Fruit fly (Drosophila melanogaster) whole organism, wandering third instar larva: ENCODE measurements around the gene CG14535.
A peak's percentile ranks its signal among the peaks of the same experiment; 100 is the strongest.

Experiments
- Abd-B ChIP-seq: fragments of >200 bp; optimal IDR thresholded peaks from 2 replicates; lab custom pipeline; 2017; ENCODE audit warnings: missing biosample characterization, missing genetic modification characterization
- CG32264 ChIP-seq: fragments of 200-800 bp; sonication (Bioruptor generic); optimal IDR thresholded peaks from 2 replicates; lab custom pipeline; 2016; ENCODE audit warnings: missing biosample characterization, missing genetic modification characterization
- CG9705 ChIP-seq: fragments of 200-800 bp; sonication (Bioruptor generic); optimal IDR thresholded peaks from 2 replicates; lab custom pipeline; 2018; ENCODE audit warnings: missing biosample characterization, mild to moderate bottlenecking, missing genetic modification characterization
- CrebA ChIP-seq: fragments of 200-800 bp; sonication (Bioruptor generic); optimal IDR thresholded peaks from 2 replicates; lab custom pipeline; 2016; ENCODE audit warnings: missing biosample characterization, mild to moderate bottlenecking, missing genetic modification characterization, borderline replicate concordance
- Dfd ChIP-seq: fragments of >200 bp; optimal IDR thresholded peaks from 2 replicates; lab custom pipeline; 2017; ENCODE audit warnings: missing biosample characterization, missing genetic modification characterization
- Dif ChIP-seq: fragments of 200-275, 200-300 bp; sonication (Bioruptor generic); optimal IDR thresholded peaks from 2 replicates; lab custom pipeline; 2018; ENCODE audit warnings: missing biosample characterization, missing genetic modification characterization; ENCODE audit not compliant: partially characterized antibody
- GATAd ChIP-seq: sonication (Bioruptor generic); optimal IDR thresholded peaks from 2 replicates; lab custom pipeline; 2016; ENCODE audit warnings: missing biosample characterization, missing genetic modification characterization
- HLH106 ChIP-seq: fragments of 200-800 bp; optimal IDR thresholded peaks from 3 replicates; lab custom pipeline; 2019; ENCODE audit warnings: missing biosample characterization, mild to moderate bottlenecking, missing genetic modification characterization, moderate library complexity
- Hnf4 ChIP-seq: fragments of 200-800 bp; sonication (Bioruptor generic); optimal IDR thresholded peaks from 2 replicates; lab custom pipeline; 2016; ENCODE audit warnings: missing biosample characterization, mild to moderate bottlenecking, missing genetic modification characterization
- Hr83 ChIP-seq: fragments of 200-300 bp; sonication (Bioruptor generic); optimal IDR thresholded peaks from 2 replicates; lab custom pipeline; 2016; ENCODE audit warnings: missing biosample characterization, mild to moderate bottlenecking, missing genetic modification characterization, moderate library complexity; ENCODE audit not compliant: poor library complexity, severe bottlenecking
- Jra ChIP-seq: sonication (Bioruptor generic); optimal IDR thresholded peaks from 2 replicates; lab custom pipeline; 2016; ENCODE audit warnings: missing biosample characterization, missing genetic modification characterization
- Mio ChIP-seq: sonication (Bioruptor generic); optimal IDR thresholded peaks from 2 replicates; lab custom pipeline; 2016; ENCODE audit warnings: missing biosample characterization, missing genetic modification characterization
- Myc ChIP-seq: fragments of >200 bp; optimal IDR thresholded peaks from 2 replicates; lab custom pipeline; 2017
- N ChIP-seq: fragments of >200 bp; optimal IDR thresholded peaks from 2 replicates; lab custom pipeline; 2018; ENCODE audit warnings: missing biosample characterization, missing external identifiers, missing genetic modification characterization
- OdsH ChIP-seq: fragments of 200-800 bp; sonication (Bioruptor generic); optimal IDR thresholded peaks from 2 replicates; lab custom pipeline; 2016; ENCODE audit warnings: missing biosample characterization, mild to moderate bottlenecking, missing genetic modification characterization
- Rel ChIP-seq, 2 experiments: fragments of 200-800 bp; sonication (Bioruptor generic) in 1 of 2; optimal IDR thresholded peaks; 2 replicates in 1 of 2; 3 replicates in 1 of 2; lab custom pipeline; 2016 to 2019; ENCODE audit warnings: mild to moderate bottlenecking in 2 of 2, missing biosample characterization in 2 of 2, missing genetic modification characterization in 2 of 2, moderate library complexity in 1 of 2
- Sp1 ChIP-seq: fragments of 200-800 bp; sonication (Bioruptor generic); optimal IDR thresholded peaks from 3 replicates; lab custom pipeline; 2019; ENCODE audit warnings: missing biosample characterization, mild to moderate bottlenecking, missing genetic modification characterization, moderate library complexity
- Vsx2 ChIP-seq: fragments of 200-300, 225-300 bp; sonication (Bioruptor generic); optimal IDR thresholded peaks from 2 replicates; lab custom pipeline; 2018; ENCODE audit warnings: missing biosample characterization, missing genetic modification characterization; ENCODE audit not compliant: partially characterized antibody
- br ChIP-seq: fragments of 200-800 bp; sonication (Bioruptor generic); optimal IDR thresholded peaks from 2 replicates; lab custom pipeline; 2016; ENCODE audit warnings: missing biosample characterization, missing genetic modification characterization
- brk ChIP-seq: fragments of 200-800 bp; sonication (Bioruptor generic); optimal IDR thresholded peaks from 2 replicates; lab custom pipeline; 2016; ENCODE audit warnings: missing biosample characterization, mild to moderate bottlenecking, missing genetic modification characterization
- dl ChIP-seq, 2 experiments: fragments of 175-275, 200-275 bp in 1 of 2; fragments of 200-275 bp in 1 of 2; sonication (Bioruptor generic); optimal IDR thresholded peaks; lab custom pipeline; 2018; ENCODE audit warnings: mild to moderate bottlenecking in 2 of 2, missing biosample characterization in 2 of 2, missing genetic modification characterization in 2 of 2, moderate library complexity in 2 of 2; ENCODE audit not compliant: partially characterized antibody in 2 of 2, insufficient read depth in 1 of 2
- dmrt93B ChIP-seq: fragments of 200-800 bp; sonication (Bioruptor generic); optimal IDR thresholded peaks from 2 replicates; lab custom pipeline; 2018; ENCODE audit warnings: missing biosample characterization, mild to moderate bottlenecking, missing genetic modification characterization
- dsf ChIP-seq: sonication (Bioruptor generic); optimal IDR thresholded peaks from 2 replicates; lab custom pipeline; 2016; ENCODE audit warnings: missing biosample characterization, missing genetic modification characterization, borderline replicate concordance
- ey ChIP-seq: fragments of 200-800 bp; sonication (Bioruptor generic); optimal IDR thresholded peaks from 2 replicates; lab custom pipeline; 2016; ENCODE audit warnings: missing biosample characterization, missing genetic modification characterization
- foxo ChIP-seq, 2 experiments: fragments of 200-800 bp; sonication (Bioruptor generic); optimal IDR thresholded peaks; 2 replicates in 1 of 2; 3 replicates in 1 of 2; lab custom pipeline; 2016 to 2017; ENCODE audit warnings: missing biosample characterization in 2 of 2, missing genetic modification characterization in 2 of 2
- fru ChIP-seq: fragments of 200-800 bp; sonication (Bioruptor generic); optimal IDR thresholded peaks from 3 replicates; lab custom pipeline; 2016; ENCODE audit warnings: missing biosample characterization, mild to moderate bottlenecking, missing genetic modification characterization
- h ChIP-seq: fragments of 200-800 bp; sonication (Bioruptor generic); optimal IDR thresholded peaks from 3 replicates; lab custom pipeline; 2016; ENCODE audit warnings: missing biosample characterization, mild to moderate bottlenecking, missing genetic modification characterization
- jim ChIP-seq: fragments of 175-275, 200-325 bp; sonication (Bioruptor generic); optimal IDR thresholded peaks from 2 replicates; lab custom pipeline; 2016; ENCODE audit warnings: missing biosample characterization, mild to moderate bottlenecking, missing genetic modification characterization
- lola ChIP-seq: fragments of >200 bp; optimal IDR thresholded peaks from 2 replicates; lab custom pipeline; 2017; ENCODE audit warnings: missing biosample characterization, missing genetic modification characterization
- pan ChIP-seq: fragments of >200 bp; optimal IDR thresholded peaks from 2 replicates; lab custom pipeline; 2017
- psq ChIP-seq: fragments of 200-800 bp; sonication (Bioruptor generic); optimal IDR thresholded peaks from 3 replicates; lab custom pipeline; 2017; ENCODE audit warnings: missing biosample characterization, mild to moderate bottlenecking, missing genetic modification characterization, moderate library complexity
- rgr ChIP-seq: fragments of 200-800 bp; sonication (Bioruptor generic); optimal IDR thresholded peaks from 3 replicates; lab custom pipeline; 2016; ENCODE audit warnings: missing biosample characterization, mild to moderate bottlenecking, missing genetic modification characterization
- sage ChIP-seq: fragments of 200-800 bp; sonication (Bioruptor generic); optimal IDR thresholded peaks from 2 replicates; lab custom pipeline; 2016; ENCODE audit warnings: missing biosample characterization, mild to moderate bottlenecking, missing genetic modification characterization
- sv ChIP-seq: fragments of 200-800 bp; sonication (Bioruptor generic); optimal IDR thresholded peaks from 3 replicates; lab custom pipeline; 2016; ENCODE audit warnings: missing biosample characterization, missing genetic modification characterization
- tai ChIP-seq: sonication (Bioruptor generic); optimal IDR thresholded peaks from 2 replicates; lab custom pipeline; 2016; ENCODE audit warnings: missing biosample characterization, missing genetic modification characterization
- usp ChIP-seq: fragments of >200 bp; optimal IDR thresholded peaks from 2 replicates; lab custom pipeline; 2017; ENCODE audit warnings: missing biosample characterization, missing genetic modification characterization
- woc ChIP-seq: sonication (Bioruptor generic); optimal IDR thresholded peaks from 2 replicates; lab custom pipeline; 2016; ENCODE audit warnings: missing biosample characterization, mild to moderate bottlenecking, missing genetic modification characterization

The CG14535 gene

DNA sequence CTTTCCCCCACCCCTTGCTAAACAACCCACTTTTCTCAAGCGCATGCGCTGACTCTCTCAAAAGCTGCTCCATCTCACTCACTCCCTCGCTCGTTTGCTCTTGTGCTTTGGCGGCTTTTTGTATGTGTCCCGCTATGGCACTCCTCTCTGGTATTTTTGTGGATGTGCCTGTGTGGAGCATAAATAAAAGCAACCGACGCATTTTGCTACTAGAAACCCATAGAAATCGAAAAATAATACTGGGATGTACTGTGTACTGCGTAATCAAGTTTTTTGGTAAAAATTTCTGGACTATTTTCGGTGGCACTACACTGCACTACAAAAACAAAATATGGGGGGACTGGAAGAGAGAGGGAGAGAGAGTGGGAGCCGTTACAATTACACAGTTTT, 45.6 kb downstream of the CG14535 start (continued):
- TF ChIP-seq dl (GFP tag; optimal IDR thresholded peaks at IDR 0.05; lab: Kevin White, UChicago; ENCODE audit: insufficient read depth in 1 of 2, partially characterized antibody in 2 of 2) = peak; percentile 93 to 95
- no peak for TF ChIP-seq pan (lab: Kevin White, UChicago)
- no peak for TF ChIP-seq HLH106 (tag; lab: Kevin White, UChicago)
- no peak for TF ChIP-seq Dfd
- TF ChIP-seq dsf (GFP tag; lab: Kevin White, UChicago) = no peak
- peak; percentile 30 for TF ChIP-seq psq (GFP tag; lab: Kevin White, UChicago)
- peak; percentile 59 for TF ChIP-seq h (GFP tag; lab: Kevin White, UChicago)
- TF ChIP-seq, all 38 proteins: peak for 15

DNA sequence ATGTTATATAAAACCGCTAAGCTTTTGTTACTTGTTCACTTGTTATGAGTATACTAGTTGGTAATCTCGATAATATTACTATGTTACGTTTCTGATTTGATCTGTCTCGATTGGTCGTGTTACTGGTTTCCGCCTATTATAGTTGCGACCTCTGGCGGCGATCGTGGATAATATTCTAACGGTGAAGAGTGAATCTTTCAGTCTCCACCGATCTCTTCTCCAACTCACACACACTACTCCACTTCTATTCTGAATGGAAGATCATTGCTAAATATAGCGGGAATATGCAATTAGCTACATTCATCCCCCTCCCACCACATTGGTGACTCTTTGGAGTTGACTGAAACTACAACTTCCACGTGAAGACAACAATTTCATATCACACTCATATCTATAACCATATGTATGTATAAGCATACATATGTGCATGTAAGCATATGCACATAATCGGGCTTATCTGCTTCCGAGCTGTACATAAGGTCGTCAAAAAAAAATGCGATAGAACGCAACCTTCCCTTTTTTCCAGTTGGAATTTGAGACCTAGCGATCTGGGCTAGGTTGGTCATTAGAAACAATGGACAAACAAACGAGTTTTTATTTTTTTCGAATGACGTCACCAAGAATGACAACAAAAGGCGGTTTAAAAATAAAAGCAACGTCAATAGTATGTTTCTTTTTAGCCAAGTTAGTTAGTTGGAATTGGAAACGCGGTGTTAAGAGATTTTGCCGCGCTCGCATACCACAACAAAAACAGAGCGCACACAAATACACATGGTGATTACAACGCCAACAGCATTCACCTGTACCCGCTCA, 46.2 kb downstream of the CG14535 start:
- TF ChIP-seq brk (GFP tag; lab: Kevin White, UChicago) (peak; percentile 16), tai (GFP tag; lab: Kevin White, UChicago) (no peak), jim (GFP tag; lab: Kevin White, UChicago) (peak; percentile 18)

DNA sequence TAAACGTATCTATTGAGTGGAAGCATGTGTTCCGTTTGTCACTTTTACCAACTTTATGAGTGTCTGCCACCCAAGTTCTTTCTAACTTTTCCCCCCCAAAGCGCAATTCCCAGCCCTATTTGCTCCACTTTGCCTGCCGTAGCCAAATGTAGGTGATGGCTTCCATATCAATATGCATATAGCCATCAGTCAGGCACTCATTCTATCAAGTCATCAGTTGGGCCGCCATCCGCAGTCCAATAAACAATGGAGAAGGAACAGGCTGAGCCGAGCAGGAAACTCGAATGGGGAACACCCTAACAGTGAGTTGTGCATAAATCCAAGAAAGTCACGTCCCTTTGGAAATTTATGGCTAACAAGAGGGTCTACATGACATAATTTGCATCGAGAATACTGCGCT, 47.7 kb downstream of the CG14535 start:
- TF ChIP-seq Hr83 (GFP tag; lab: Kevin White, UChicago) = no peak
- no peak for TF ChIP-seq CG9705 (GFP tag; lab: Kevin White, UChicago)
- TF ChIP-seq Abd-B (GFP tag; lab: Kevin White, UChicago) = no peak
- TF ChIP-seq dsf (GFP tag; lab: Kevin White, UChicago) = no peak
- TF ChIP-seq tai (GFP tag; lab: Kevin White, UChicago) = no peak
- no peak for TF ChIP-seq pan (lab: Kevin White, UChicago)
- no peak for TF ChIP-seq fru
- no peak for TF ChIP-seq Dfd
- no peak for TF ChIP-seq CG32264 (GFP tag; lab: Kevin White, UChicago)
- TF ChIP-seq lola (GFP tag; lab: Kevin White, UChicago) = no peak
- TF ChIP-seq Vsx2 (GFP tag; lab: Kevin White, UChicago) = no peak
- no peak for TF ChIP-seq dl (GFP tag; optimal IDR thresholded peaks at IDR 0.05; lab: Kevin White, UChicago; ENCODE audit: insufficient read depth in 1 of 2, partially characterized antibody in 2 of 2)
- no peak for TF ChIP-seq Hnf4 (GFP tag; lab: Kevin White, UChicago)
- TF ChIP-seq brk (GFP tag; lab: Kevin White, UChicago) = no peak

DNA sequence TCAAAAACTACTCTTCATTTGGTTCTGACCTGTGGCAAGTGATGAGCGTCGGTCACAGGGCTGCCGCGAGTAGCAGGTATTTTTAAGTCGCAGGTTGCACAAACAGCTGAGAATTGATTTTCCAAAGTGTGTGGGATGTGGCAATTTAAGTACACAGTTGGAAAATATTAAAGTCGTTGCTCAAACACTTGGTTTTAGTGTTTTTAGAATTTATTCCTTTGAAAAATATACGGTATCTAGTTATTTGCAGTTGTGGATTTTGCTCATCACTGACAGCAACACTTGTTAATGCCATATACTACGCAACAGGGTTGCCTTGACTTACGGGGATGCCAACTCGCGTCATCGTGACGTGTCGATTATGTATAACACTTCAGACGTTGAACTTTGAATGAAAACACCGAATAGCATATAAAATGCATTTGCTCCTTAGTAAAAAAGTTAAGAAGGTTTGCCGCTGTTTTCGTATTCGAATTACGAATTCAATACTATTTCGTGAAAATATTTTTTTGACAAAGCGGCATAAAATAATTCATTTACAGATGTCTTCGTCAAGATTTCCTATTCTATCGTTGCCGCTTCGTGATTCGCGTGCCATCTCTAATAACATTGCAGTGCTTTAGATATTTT, 55.4 kb downstream of the CG14535 start, which contains the start of the genes Herp and r2d2:
Gene Herp, minus strand, starts transcription at position 255 of the 630 bp plus-strand sequence.
Gene r2d2, plus strand, starts transcription at position 344 of the 630 bp plus-strand sequence.
- TF ChIP-seq br (GFP tag; lab: Kevin White, UChicago) (peak; percentile 88), brk (GFP tag; lab: Kevin White, UChicago) (peak; percentile 71), Vsx2 (GFP tag; lab: Kevin White, UChicago) (no peak), N (GFP tag; lab: Kevin White, UChicago) (no peak), lola (GFP tag; lab: Kevin White, UChicago) (no peak), dmrt93B (GFP tag; lab: Kevin White, UChicago) (peak; percentile 81), rgr (GFP tag; lab: Kevin White, UChicago) (peak; percentile 86), Jra (peak; percentile 61), GATAd (GFP tag; lab: Kevin White, UChicago) (peak; percentile 17), Hnf4 (GFP tag; lab: Kevin White, UChicago) (peak; percentile 79), ey (GFP tag; lab: Kevin White, UChicago) (peak; percentile 89), Abd-B (GFP tag; lab: Kevin White, UChicago) (no peak), Mio (GFP tag; lab: Kevin White, UChicago) (no peak), Hr83 (GFP tag; lab: Kevin White, UChicago) (no peak), usp (no peak), dl (GFP tag; optimal IDR thresholded peaks at IDR 0.05; lab: Kevin White, UChicago; ENCODE audit: insufficient read depth in 1 of 2, partially characterized antibody in 2 of 2) (no peak), fru (peak; percentile 90), sage (GFP tag; lab: Kevin White, UChicago) (no peak), CG32264 (GFP tag; lab: Kevin White, UChicago) (peak; percentile 72), OdsH (GFP tag; lab: Kevin White, UChicago) (peak; percentile 80), dsf (GFP tag; lab: Kevin White, UChicago) (peak; percentile 52), CG9705 (GFP tag; lab: Kevin White, UChicago) (peak; percentile 91), woc (peak; percentile 98), foxo (GFP tag; optimal IDR thresholded peaks at IDR 0.05; lab: Kevin White, UChicago) (peak in 1 of 2 experiments; percentile 92), h (GFP tag; lab: Kevin White, UChicago) (peak; percentile 88), psq (GFP tag; lab: Kevin White, UChicago) (peak; percentile 75), sv (GFP tag; lab: Kevin White, UChicago) (peak; percentile 90), Myc (peak; percentile 95), Rel (GFP tag; optimal IDR thresholded peaks at IDR 0.05; lab: Kevin White, UChicago) (no peak), Rel (tag; optimal IDR thresholded peaks at IDR 0.05; lab: Kevin White, UChicago) (peak; percentile 70), Dfd (no peak), Sp1 (GFP tag; lab: Kevin White, UChicago) (peak; percentile 92), Dif (GFP tag; lab: Kevin White, UChicago) (no peak), HLH106 (tag; lab: Kevin White, UChicago) (peak; percentile 94), CrebA (GFP tag; lab: Kevin White, UChicago) (no peak)
